Worm (Caenorhabditis elegans) whole organism, late embryonic: ENCODE measurements around the gene C40C9.3.

ENCODE experiments used
- ceh-2 ChIP-seq: sonication (generic microtip); optimal IDR thresholded peaks from 2 replicates; lab custom pipeline; 2016; ENCODE audit warnings: missing genotype, missing genetic modification characterization, missing compliant biosample characterization
- ceh-6 ChIP-seq: fragments of 200-800 bp; sonication (Bioruptor generic); optimal IDR thresholded peaks from 2 replicates; lab custom pipeline; 2018; ENCODE audit warnings: mild to moderate bottlenecking, missing genetic modification characterization, missing compliant biosample characterization
- nfya-1 ChIP-seq: sonication (generic microtip); optimal IDR thresholded peaks from 2 replicates; lab custom pipeline; 2017; ENCODE audit warnings: missing genetic modification characterization, mild to moderate bottlenecking, missing compliant biosample characterization, antibody characterized with exemption, moderate library complexity
- pqm-1 ChIP-seq: sonication (generic microtip); optimal IDR thresholded peaks from 2 replicates; lab custom pipeline; 2016; ENCODE audit warnings: missing genetic modification characterization, missing compliant biosample characterization

DNA sequence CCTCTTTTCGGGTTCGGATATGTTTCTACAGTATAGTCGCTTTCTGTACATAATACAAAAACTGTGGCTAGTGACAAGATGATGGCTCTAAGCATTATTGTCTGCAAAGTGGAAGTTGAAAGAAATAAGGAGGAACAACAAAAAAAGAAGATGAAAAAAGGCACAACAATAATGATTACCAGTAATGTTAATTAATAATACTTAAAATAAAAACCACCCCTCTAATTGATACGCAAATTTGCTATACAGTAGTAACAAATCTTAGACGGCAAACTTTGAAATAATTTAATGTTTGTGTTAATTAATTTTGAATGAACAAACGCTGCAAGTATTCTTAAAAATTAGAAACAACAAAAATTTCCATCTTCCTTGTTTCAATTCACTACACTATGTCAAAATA, 25.8 kb upstream of the C40C9.3 start, which contains the start of gene Y12A6A.1:
- TF ChIP-seq nfya-1 (tag; lab: Kevin White, UChicago) (no peak), ceh-6 (GFP tag; lab: Kevin White, UChicago) (no peak), pqm-1 (tag; lab: Kevin White, UChicago) (no peak), ceh-2 (tag; lab: Kevin White, UChicago) (no peak)
